Fruit fly (Drosophila melanogaster) whole organism: Measurements from ENCODE around the gene CG14034.

Source experiments
- CG8478 ChIP-seq: fragments of >200 bp; optimal IDR thresholded peaks from 2 replicates; lab custom pipeline; 2018; ENCODE audit warnings: inconsistent platforms
- EcR ChIP-seq, 2 experiments: fragments of >200 bp; optimal IDR thresholded peaks; 2 replicates each; lab custom pipeline; 2017; ENCODE audit warnings: missing biosample characterization in 2 of 2, missing genetic modification characterization in 2 of 2, missing genetic modification reagents in 2 of 2
- pan ChIP-seq: fragments of >200 bp; optimal IDR thresholded peaks from 2 replicates; lab custom pipeline; 2017
- usp ChIP-seq: fragments of >200 bp; optimal IDR thresholded peaks from 2 replicates; lab custom pipeline; 2017; ENCODE audit warnings: missing biosample characterization, missing genetic modification characterization, mixed read lengths

DNA sequence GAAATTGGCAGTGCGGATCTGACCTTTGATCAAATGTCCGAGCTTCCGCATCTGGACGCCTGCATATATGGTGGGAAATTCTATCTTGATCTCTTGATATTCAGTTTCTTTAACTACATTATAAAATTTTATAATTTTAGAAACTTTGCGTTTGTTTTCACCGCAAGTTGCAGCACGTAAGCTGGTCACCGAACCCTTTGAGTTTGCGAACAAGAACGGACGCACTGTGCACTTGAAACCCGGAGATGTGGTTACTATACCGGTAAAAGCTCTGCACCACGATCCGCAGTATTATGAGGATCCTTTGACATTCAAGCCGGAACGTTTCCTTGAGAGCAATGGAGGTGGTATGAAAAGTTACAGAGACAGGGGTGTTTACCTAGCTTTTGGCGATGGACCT, 7.8 kb downstream of the CG14034 start:
- TF ChIP-seq pan (lab: Kevin White, UChicago) (no peak), CG8478 (lab: Kevin White, UChicago) (no peak), usp (GFP tag; lab: Kevin White, UChicago) (no peak), EcR (GFP tag; optimal IDR thresholded peaks at IDR 0.05; lab: Kevin White, UChicago) (no peak)
